Worm (Caenorhabditis elegans) whole organism, midembryonic: ENCODE data around the gene F41E6.1.

Experiments used
- klf-2 ChIP-seq: fragments of 200-800 bp; sonication (Bioruptor generic); conservative IDR thresholded peaks from 2 replicates; pipeline ENCODE4 v1.3.6; 2022; ENCODE audit warnings: missing genetic modification reagents, missing genetic modification characterization, missing compliant biosample characterization
- med-1 ChIP-seq: sonication (generic microtip); optimal IDR thresholded peaks from 2 replicates; lab custom pipeline; 2017; ENCODE audit warnings: missing genetic modification characterization, mild to moderate bottlenecking, missing compliant biosample characterization, antibody characterized with exemption, missing genetic modification reagents; ENCODE audit not compliant: insufficient read depth

DNA sequence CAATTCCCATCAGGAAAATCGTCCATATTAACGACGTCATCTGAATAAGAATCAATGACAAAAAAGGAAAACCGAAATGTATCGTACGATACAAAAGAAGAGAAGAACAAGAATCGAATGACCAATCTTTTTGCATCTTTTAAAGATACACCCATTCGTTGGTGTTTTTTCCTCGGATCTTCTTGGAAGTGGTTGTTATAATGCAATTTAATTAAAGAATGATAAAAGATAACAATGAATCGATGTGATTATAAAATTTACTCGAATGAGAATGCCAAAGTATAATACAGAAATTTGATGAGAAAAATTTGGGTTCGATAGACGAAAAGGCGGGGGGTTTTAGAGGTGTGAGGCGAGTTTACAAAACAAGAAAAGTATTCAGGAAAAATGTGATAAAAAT lies 6.6 kb downstream of the F41E6.1 start, which contains the start of gene F41E6.12:
- TF ChIP-seq klf-2 (GFP tag; lab: Robert Waterston, UW) (no peak), med-1 (GFP tag; lab: Kevin White, UChicago) (no peak)
